Worm (Caenorhabditis elegans): ENCODE measurements around the gene ire-1.

ire-1 gene

ce11 chrII:8141135-8141534, 16.4 kb upstream of the ire-1 start:
- no peak for TF ChIP-seq W03F9.2 (tag; optimal IDR thresholded peaks at IDR 0.05)
- no peak for TF ChIP-seq him-1 (tag; optimal IDR thresholded peaks at IDR 0.05)
- TF ChIP-seq dao-5 (tag; optimal IDR thresholded peaks at IDR 0.05): no peak

DNA sequence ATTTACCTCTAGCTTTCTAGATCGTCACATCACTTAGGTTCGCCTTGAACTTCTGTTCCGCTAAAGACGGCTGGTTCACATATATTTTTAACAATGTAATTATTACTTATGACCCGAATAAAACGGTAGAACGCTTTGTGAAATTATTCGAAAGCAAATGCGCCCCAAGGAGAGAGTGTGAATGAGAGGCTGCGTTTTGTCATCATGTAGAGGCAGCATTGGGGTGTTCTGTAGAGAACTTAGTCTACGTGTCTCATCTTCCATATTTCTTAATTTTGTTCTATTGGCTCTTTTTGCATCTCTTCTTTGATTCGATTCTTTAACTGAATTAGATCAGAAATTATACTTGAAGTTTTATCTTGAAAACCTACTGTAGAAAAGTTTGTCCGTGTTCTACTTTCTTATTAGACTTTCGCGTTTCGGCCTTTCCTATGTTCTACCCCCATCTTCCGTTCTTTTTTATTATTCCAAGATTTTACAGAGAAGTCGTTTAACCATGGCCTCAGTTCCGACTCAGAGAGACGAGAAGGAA, 13.4 kb upstream of the ire-1 start, which contains the start of gene cdc-48.2:
Gene cdc-48.2, plus strand, starts transcription at position 482 of the 532 bp plus-strand sequence.
- TF ChIP-seq him-1 (tag; optimal IDR thresholded peaks at IDR 0.05) (no peak), dao-5 (tag; optimal IDR thresholded peaks at IDR 0.05) (no peak), W03F9.2 (tag; optimal IDR thresholded peaks at IDR 0.05) (no peak)

ce11 chrII:8137379-8137778, 12.7 kb upstream of the ire-1 start:
- TF ChIP-seq him-1 (tag; optimal IDR thresholded peaks at IDR 0.05): no peak
- no peak for TF ChIP-seq dao-5 (tag; optimal IDR thresholded peaks at IDR 0.05)
- TF ChIP-seq W03F9.2 (tag; optimal IDR thresholded peaks at IDR 0.05): no peak

ce11 chrII:8136818-8137217, 12.1 kb upstream of the ire-1 start, which contains the start of gene ctns-1:
Gene ctns-1 (minus strand): TSS chrII:8136918.
- no peak for TF ChIP-seq dao-5 (tag; optimal IDR thresholded peaks at IDR 0.05)
- no peak for TF ChIP-seq W03F9.2 (tag; optimal IDR thresholded peaks at IDR 0.05)
- no peak for TF ChIP-seq him-1 (tag; optimal IDR thresholded peaks at IDR 0.05)

ce11 chrII:8135953-8136352, 11.2 kb upstream of the ire-1 start:
- TF ChIP-seq dao-5 (tag; optimal IDR thresholded peaks at IDR 0.05) (no peak), him-1 (tag; optimal IDR thresholded peaks at IDR 0.05) (no peak), W03F9.2 (tag; optimal IDR thresholded peaks at IDR 0.05) (no peak)

DNA sequence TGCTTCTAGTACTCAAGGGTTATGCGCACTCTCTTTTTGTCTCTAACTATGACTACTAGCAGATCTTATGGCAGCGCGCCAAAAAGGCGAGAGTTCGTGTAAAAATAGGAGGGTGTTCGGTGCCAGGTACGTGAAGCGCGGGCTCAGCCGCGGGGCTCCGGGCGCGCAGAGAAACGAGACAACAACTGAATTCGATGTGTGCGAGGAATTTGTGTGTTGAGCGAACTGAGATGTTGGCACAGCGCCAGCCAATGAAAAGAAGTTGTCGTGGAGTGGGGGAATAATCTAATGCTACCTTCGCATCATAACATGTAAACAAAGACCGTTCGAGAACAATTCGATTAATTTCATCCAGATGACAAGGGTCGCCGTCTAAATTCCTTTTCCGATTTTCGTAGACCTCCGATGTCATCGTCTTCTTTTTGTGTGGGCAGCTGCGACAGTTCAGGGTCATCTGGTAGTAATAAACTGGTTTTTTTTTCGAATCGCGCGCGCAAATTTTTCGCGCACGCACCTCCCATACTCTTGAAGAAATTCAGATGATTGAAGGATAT, 6.8 kb upstream of the ire-1 start:
- TF ChIP-seq W03F9.2 (tag; optimal IDR thresholded peaks at IDR 0.05) (no peak), him-1 (tag; optimal IDR thresholded peaks at IDR 0.05) (peak; percentile 67), dao-5 (tag; optimal IDR thresholded peaks at IDR 0.05) (no peak)

ce11 chrII:8130792-8131191, 6.1 kb upstream of the ire-1 start:
- TF ChIP-seq W03F9.2 (tag; optimal IDR thresholded peaks at IDR 0.05) (no peak), him-1 (tag; optimal IDR thresholded peaks at IDR 0.05) (no peak), dao-5 (tag; optimal IDR thresholded peaks at IDR 0.05) (no peak)

DNA sequence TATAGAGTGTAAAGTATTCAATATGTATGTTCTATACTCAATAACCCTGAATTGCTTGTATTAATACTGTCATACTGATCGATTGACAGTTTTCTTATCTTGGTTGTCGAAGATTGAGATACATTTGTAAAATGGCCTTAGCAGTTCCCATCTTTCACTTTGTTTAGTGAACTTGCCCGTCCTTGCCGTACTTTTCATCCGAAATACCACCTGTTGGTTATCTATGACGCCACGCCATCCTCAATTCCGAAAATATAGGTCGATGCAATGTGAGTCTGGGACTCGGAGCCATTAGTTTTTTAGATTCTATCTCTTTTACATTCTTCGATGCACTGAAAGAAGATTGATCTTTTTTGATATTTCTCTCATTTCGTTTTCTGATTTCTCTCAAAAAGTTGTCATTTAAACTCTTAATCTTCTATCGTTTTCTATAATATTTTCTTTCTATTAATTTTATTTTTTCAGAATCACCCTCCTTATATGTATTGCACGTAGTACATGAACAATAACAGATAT, 4.8 kb upstream of the ire-1 start, which contains the start of gene ulp-4:
Gene ulp-4, plus strand, starts transcription at position 466 of the 516 bp plus-strand sequence.
- TF ChIP-seq dao-5 (tag; optimal IDR thresholded peaks at IDR 0.05): no peak
- TF ChIP-seq him-1 (tag; optimal IDR thresholded peaks at IDR 0.05): no peak
- no peak for TF ChIP-seq W03F9.2 (tag; optimal IDR thresholded peaks at IDR 0.05)

ce11 chrII:8129040-8129387, 4.3 kb upstream of the ire-1 start:
- TF ChIP-seq dao-5 (tag; optimal IDR thresholded peaks at IDR 0.05) (no peak), W03F9.2 (tag; optimal IDR thresholded peaks at IDR 0.05) (no peak), him-1 (tag; optimal IDR thresholded peaks at IDR 0.05) (no peak)

DNA sequence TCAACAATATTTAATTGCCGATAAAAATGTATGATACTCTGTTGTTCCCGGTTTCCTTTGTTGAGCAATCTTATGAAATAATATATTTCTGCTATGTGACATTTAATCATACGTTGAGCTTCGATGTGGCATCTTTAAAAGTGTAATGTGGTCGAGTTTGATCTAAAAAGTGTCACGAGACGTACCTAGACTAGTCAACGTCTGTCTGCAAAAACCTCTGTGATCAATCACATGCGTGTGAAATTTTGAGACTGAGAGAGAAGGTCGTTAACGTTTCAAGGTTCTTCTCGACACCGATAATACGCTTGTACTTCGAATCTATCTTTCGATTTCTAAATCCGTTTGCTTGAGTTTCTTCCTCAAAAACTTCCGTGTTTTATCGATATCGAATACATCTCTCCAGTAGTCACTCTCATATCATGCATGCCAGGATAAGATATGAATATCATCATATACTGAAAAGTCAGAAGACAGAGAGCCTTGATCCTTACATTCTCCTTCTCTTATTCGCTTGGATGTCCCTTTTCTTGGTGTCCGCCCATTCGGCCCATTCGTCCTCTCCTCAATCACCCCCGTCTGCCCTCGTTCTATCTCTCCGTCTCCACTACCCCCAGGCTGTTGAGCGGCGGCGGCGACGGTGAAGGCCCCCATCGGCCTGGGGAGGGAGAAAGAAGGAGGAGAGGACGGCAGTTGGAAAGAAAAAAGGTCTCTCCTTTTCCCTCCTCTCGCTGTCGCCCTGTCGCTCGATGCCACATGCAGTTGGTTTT, 3.7 kb upstream of the ire-1 start:
- TF ChIP-seq him-1 (tag; optimal IDR thresholded peaks at IDR 0.05) (peak; percentile 36), W03F9.2 (tag; optimal IDR thresholded peaks at IDR 0.05) (no peak), dao-5 (tag; optimal IDR thresholded peaks at IDR 0.05) (peak; percentile 9)

- TF ChIP-seq him-1 (tag; optimal IDR thresholded peaks at IDR 0.05): no peak
- no peak for TF ChIP-seq dao-5 (tag; optimal IDR thresholded peaks at IDR 0.05)
- no peak for TF ChIP-seq W03F9.2 (tag; optimal IDR thresholded peaks at IDR 0.05)
These were observed 3.1 kb upstream of the ire-1 start for ce11 chrII:8127794-8128193.

DNA sequence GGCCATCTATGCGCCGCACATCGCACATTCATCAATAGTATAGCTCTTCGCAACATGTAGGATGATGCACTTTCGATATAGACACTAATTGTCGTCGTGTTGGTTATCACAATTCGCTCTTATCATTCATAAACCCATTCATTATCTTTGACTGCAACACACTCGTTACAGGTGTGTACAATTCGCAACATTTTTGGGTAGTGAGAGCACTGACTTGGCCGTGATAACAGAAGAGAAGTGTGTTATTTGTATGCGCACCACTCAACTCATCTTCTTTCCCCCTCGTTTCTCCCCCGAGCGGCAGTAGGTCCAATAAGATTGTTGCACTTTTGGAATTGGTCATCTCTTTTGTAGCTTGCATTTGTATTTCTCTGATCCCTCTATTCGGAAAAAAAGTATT, 2.6 kb upstream of the ire-1 start:
- TF ChIP-seq W03F9.2 (tag; optimal IDR thresholded peaks at IDR 0.05) (no peak), him-1 (tag; optimal IDR thresholded peaks at IDR 0.05) (no peak), dao-5 (tag; optimal IDR thresholded peaks at IDR 0.05) (no peak)

DNA sequence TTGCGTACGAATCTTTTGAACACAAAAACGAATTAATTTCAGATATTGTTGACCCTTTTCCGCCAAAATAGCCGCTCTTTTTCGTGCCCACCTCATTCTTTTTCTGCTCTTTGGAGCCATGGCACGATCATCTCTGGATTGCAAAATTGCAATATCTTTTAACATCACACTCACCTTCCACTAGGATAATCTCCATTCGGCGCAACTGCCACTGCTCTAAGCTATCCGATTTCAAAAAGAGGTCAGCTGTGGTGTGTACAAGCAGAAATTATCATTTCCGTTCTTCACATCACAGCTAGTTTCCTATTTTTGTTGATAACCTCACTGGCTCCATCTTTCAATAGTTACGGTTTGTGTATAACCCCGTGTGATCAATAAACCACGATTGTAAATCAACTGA, 1.9 kb upstream of the ire-1 start:
- no peak for TF ChIP-seq him-1 (tag; optimal IDR thresholded peaks at IDR 0.05)
- TF ChIP-seq dao-5 (tag; optimal IDR thresholded peaks at IDR 0.05): no peak
- no peak for TF ChIP-seq W03F9.2 (tag; optimal IDR thresholded peaks at IDR 0.05)

DNA sequence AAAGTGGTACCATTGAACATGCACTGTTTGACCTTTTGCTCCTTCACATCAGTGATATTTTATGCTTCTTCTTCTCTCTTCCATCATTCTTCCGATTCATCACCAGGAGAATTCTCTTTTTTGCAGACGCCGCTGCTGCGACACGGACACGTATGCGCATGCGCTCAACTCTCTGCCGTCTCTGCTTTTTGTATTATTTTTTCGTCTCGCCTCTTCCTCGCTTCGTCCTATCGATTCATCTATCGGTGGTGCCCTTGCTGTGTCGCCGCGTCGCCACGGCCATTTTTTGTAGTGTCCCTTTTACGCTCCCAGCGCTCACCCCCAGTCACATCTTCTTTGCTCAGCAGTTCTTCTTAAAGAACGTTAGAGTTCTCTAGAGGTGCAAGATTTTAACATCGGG, 1.4 kb upstream of the ire-1 start:
- no peak for TF ChIP-seq dao-5 (tag; optimal IDR thresholded peaks at IDR 0.05)
- peak; percentile 49 for TF ChIP-seq W03F9.2 (tag; optimal IDR thresholded peaks at IDR 0.05)
- no peak for TF ChIP-seq him-1 (tag; optimal IDR thresholded peaks at IDR 0.05)

All from whole organism, L4/young adult.